Fruit fly (Drosophila melanogaster): ENCODE results near the gene tkv.
A peak's percentile ranks its signal among the peaks of the same experiment; 100 is the strongest.

Gene tkv

dm6 chr2L:5239433-5240278 lies 31.5 kb downstream of the tkv start (continued):
- no peak for TF ChIP-seq sc (optimal IDR thresholded peaks at IDR 0.05)
- no peak for TF ChIP-seq sc (GFP tag; optimal IDR thresholded peaks at IDR 0.05)
- TF ChIP-seq fd3F (GFP tag; optimal IDR thresholded peaks at IDR 0.05) = no peak
- TF ChIP-seq Dll (GFP tag; IDR thresholded peaks at IDR 0.05; ENCODE audit: partially characterized antibody) = no peak
- no peak for TF ChIP-seq NfI (GFP tag; optimal IDR thresholded peaks at IDR 0.05)
- no peak for TF ChIP-seq prd (optimal IDR thresholded peaks at IDR 0.05)
- no peak for TF ChIP-seq prd (GFP tag; IDR thresholded peaks at IDR 0.05)
- TF ChIP-seq MTF-1 (GFP tag; optimal IDR thresholded peaks at IDR 0.05; ENCODE audit: borderline replicate concordance) = peak; percentile 6
- no peak for TF ChIP-seq CG9215 (GFP tag; IDR thresholded peaks at IDR 0.05)
- no peak for TF ChIP-seq Hr39 (optimal IDR thresholded peaks at IDR 0.05)
- TF ChIP-seq CG3838 (GFP tag; optimal IDR thresholded peaks at IDR 0.05) = no peak
- TF ChIP-seq CG2199 (GFP tag; IDR thresholded peaks at IDR 0.05) = 0 out of 3 replicates have a peak, but pooled peaks have one; percentile 84
- TF ChIP-seq Sox102F (GFP tag; optimal IDR thresholded peaks at IDR 0.05) = no peak
- no peak for TF ChIP-seq B-H2 (GFP tag; optimal IDR thresholded peaks at IDR 0.05)
- TF ChIP-seq sqz (GFP tag; optimal IDR thresholded peaks at IDR 0.05) = peak; percentile 21
- TF ChIP-seq CG15696 (tag; optimal IDR thresholded peaks at IDR 0.05) = peak; percentile 63
- TF ChIP-seq CG2202 (tag; optimal IDR thresholded peaks at IDR 0.05) = peak; percentile 16
- TF ChIP-seq gsb-n (tag; optimal IDR thresholded peaks at IDR 0.05) = peak; percentile 18
- TF ChIP-seq tgo (GFP tag; IDR thresholded peaks at IDR 0.05) = no peak
- TF ChIP-seq CG10431 (GFP tag; optimal IDR thresholded peaks at IDR 0.05) = no peak
- no peak for TF ChIP-seq CG7839 (tag; optimal IDR thresholded peaks at IDR 0.05)
- TF ChIP-seq CG31365 (tag; optimal IDR thresholded peaks at IDR 0.05) = no peak
- TF ChIP-seq hbn (GFP tag; IDR thresholded peaks at IDR 0.05; ENCODE audit: partially characterized antibody) = no peak
- TF ChIP-seq psq (GFP tag; optimal IDR thresholded peaks at IDR 0.05) = no peak
- no peak for TF ChIP-seq Sry-δ (GFP tag; optimal IDR thresholded peaks at IDR 0.05)
- TF ChIP-seq CG7786 (GFP tag; optimal IDR thresholded peaks at IDR 0.05) = no peak
- no peak for TF ChIP-seq Jarid2 (GFP tag; optimal IDR thresholded peaks at IDR 0.05)
- TF ChIP-seq mam (GFP tag; optimal IDR thresholded peaks at IDR 0.05) = no peak
- TF ChIP-seq D19B (GFP tag; optimal IDR thresholded peaks at IDR 0.05) = no peak
- TF ChIP-seq CG34224 (GFP tag; IDR thresholded peaks at IDR 0.05; ENCODE audit: partially characterized antibody) = no peak
- no peak for TF ChIP-seq Fer1 (GFP tag; optimal IDR thresholded peaks at IDR 0.05)
- TF ChIP-seq CG2120 (GFP tag; optimal IDR thresholded peaks at IDR 0.05) = no peak
- TF ChIP-seq sr (GFP tag; IDR thresholded peaks at IDR 0.05) = peak; percentile 93
- TF ChIP-seq mirr (GFP tag; optimal IDR thresholded peaks at IDR 0.05) = no peak
- no peak for TF ChIP-seq CG14965 (GFP tag; optimal IDR thresholded peaks at IDR 0.05; ENCODE audit: borderline replicate concordance)
- TF ChIP-seq tx (GFP tag; optimal IDR thresholded peaks at IDR 0.05) = no peak
- no peak for TF ChIP-seq Doc2 (GFP tag; IDR thresholded peaks at IDR 0.05)
- TF ChIP-seq insv (GFP tag; optimal IDR thresholded peaks at IDR 0.05) = no peak
- no peak for TF ChIP-seq Ptx1 (GFP tag; IDR thresholded peaks at IDR 0.05)
- no peak for TF ChIP-seq luna (GFP tag; optimal IDR thresholded peaks at IDR 0.05)
- TF ChIP-seq jing (GFP tag; optimal IDR thresholded peaks at IDR 0.05) = no peak
- TF ChIP-seq Xrp1 (GFP tag; IDR thresholded peaks at IDR 0.05) = no peak
- TF ChIP-seq salm (tag; optimal IDR thresholded peaks at IDR 0.05) = no peak
- peak; percentile 47 for TF ChIP-seq CG7745 (tag; optimal IDR thresholded peaks at IDR 0.05)
- no peak for TF ChIP-seq CG14860 (GFP tag; IDR thresholded peaks at IDR 0.05; ENCODE audit: partially characterized antibody)
- TF ChIP-seq HmgZ (tag; optimal IDR thresholded peaks at IDR 0.05) = no peak
- no peak for TF ChIP-seq pum (GFP tag; optimal IDR thresholded peaks at IDR 0.05)
- TF ChIP-seq lab (GFP tag; optimal IDR thresholded peaks at IDR 0.05) = no peak
- no peak for TF ChIP-seq Abd-B (GFP tag; optimal IDR thresholded peaks at IDR 0.05)
- TF ChIP-seq CG2116 (GFP tag; optimal IDR thresholded peaks at IDR 0.05) = no peak
